Worm (Caenorhabditis elegans) whole organism, L2 larva: ENCODE results near the gene C23H4.6.

ENCODE experiments used
- R02D3.7 ChIP-seq: fragments of 150-350 bp; optimal IDR thresholded peaks from 2 replicates; lab custom pipeline; 2014; ENCODE audit warnings: missing biosample characterization, missing genetic modification characterization
- Y55F3AM.14 ChIP-seq: fragments of 200-800 bp; sonication (Bioruptor generic); optimal IDR thresholded peaks from 2 replicates; lab custom pipeline; 2018; ENCODE audit warnings: mild to moderate bottlenecking, missing genetic modification characterization, missing compliant biosample characterization
- aly-2 ChIP-seq: fragments of 150-350 bp; optimal IDR thresholded peaks from 2 replicates; lab custom pipeline; 2014; ENCODE audit warnings: missing biosample characterization, missing genetic modification characterization
- ama-1 ChIP-seq: fragments of 150-350 bp; optimal IDR thresholded peaks from 2 replicates; lab custom pipeline; 2018; ENCODE audit warnings: inconsistent platforms
- ceh-16 ChIP-seq: fragments of 150-350 bp; optimal IDR thresholded peaks from 2 replicates; lab custom pipeline; 2014; ENCODE audit warnings: missing biosample characterization, missing genetic modification characterization
- crh-2 ChIP-seq: sonication (generic microtip); optimal IDR thresholded peaks from 2 replicates; lab custom pipeline; 2017; ENCODE audit warnings: missing biosample characterization, missing genetic modification characterization
- dmd-4 ChIP-seq: sonication (generic microtip); optimal IDR thresholded peaks from 2 replicates; lab custom pipeline; 2017; ENCODE audit warnings: missing biosample characterization, missing genetic modification characterization
- egl-27 ChIP-seq: sonication (generic microtip); optimal IDR thresholded peaks from 3 replicates; lab custom pipeline; 2017; ENCODE audit warnings: missing biosample characterization, missing genetic modification reagents, missing genetic modification characterization
- elt-1 ChIP-seq: fragments of 150-350 bp; optimal IDR thresholded peaks from 2 replicates; lab custom pipeline; 2014; ENCODE audit warnings: missing biosample characterization, missing genetic modification characterization
- elt-3 ChIP-seq: sonication (generic microtip); optimal IDR thresholded peaks from 2 replicates; lab custom pipeline; 2017; ENCODE audit warnings: missing biosample characterization, missing genetic modification characterization
- fos-1 ChIP-seq: fragments of 150-350 bp; optimal IDR thresholded peaks from 2 replicates; lab custom pipeline; 2014; ENCODE audit warnings: missing biosample characterization, missing genetic modification characterization
- gmeb-1 ChIP-seq: fragments of 150-350 bp; optimal IDR thresholded peaks from 2 replicates; lab custom pipeline; 2014; ENCODE audit warnings: missing biosample characterization, missing genetic modification characterization
- lin-13 ChIP-seq: fragments of 150-350 bp; optimal IDR thresholded peaks from 2 replicates; lab custom pipeline; 2014; ENCODE audit warnings: missing biosample characterization, missing genetic modification reagents, missing genetic modification characterization
- lin-39 ChIP-seq: fragments of 150-350 bp; optimal IDR thresholded peaks from 2 replicates; lab custom pipeline; 2014; ENCODE audit warnings: missing biosample characterization, missing genetic modification reagents, missing genetic modification characterization
- lsy-2 ChIP-seq, 2 experiments: fragments of 150-350 bp in 1 of 2; sonication (generic microtip) in 1 of 2; optimal IDR thresholded peaks; 2 replicates each; lab custom pipeline; 2014 to 2017; ENCODE audit warnings: missing biosample characterization in 2 of 2, missing genetic modification characterization in 2 of 2
- mbf-1 ChIP-seq: sonication (generic microtip); optimal IDR thresholded peaks from 2 replicates; lab custom pipeline; 2017; ENCODE audit warnings: missing biosample characterization, missing genetic modification characterization
- nhr-11 ChIP-seq: fragments of 150-350 bp; optimal IDR thresholded peaks from 2 replicates; lab custom pipeline; 2014; ENCODE audit warnings: missing biosample characterization, missing genetic modification characterization
- nhr-12 ChIP-seq: fragments of 150-350 bp; optimal IDR thresholded peaks from 2 replicates; lab custom pipeline; 2014; ENCODE audit warnings: missing biosample characterization, missing genetic modification characterization
- nhr-129 ChIP-seq: fragments of 150-350 bp; optimal IDR thresholded peaks from 2 replicates; lab custom pipeline; 2014; ENCODE audit warnings: missing biosample characterization, missing genetic modification characterization
- nhr-237 ChIP-seq: fragments of 150-350 bp; optimal IDR thresholded peaks from 2 replicates; lab custom pipeline; 2014; ENCODE audit warnings: missing biosample characterization, missing genetic modification characterization
- nhr-25 ChIP-seq: fragments of 150-350 bp; sonication (generic microtip); optimal IDR thresholded peaks from 3 replicates; lab custom pipeline; 2014; ENCODE audit warnings: missing biosample characterization, missing genetic modification characterization
- nhr-6 ChIP-seq: fragments of 150-350 bp; optimal IDR thresholded peaks from 2 replicates; lab custom pipeline; 2014; ENCODE audit warnings: missing biosample characterization, missing genetic modification characterization
- nhr-77 ChIP-seq: fragments of 150-350 bp; optimal IDR thresholded peaks from 2 replicates; lab custom pipeline; 2014; ENCODE audit warnings: missing biosample characterization, missing genetic modification characterization
- peb-1 ChIP-seq: fragments of 150-350 bp; optimal IDR thresholded peaks from 2 replicates; lab custom pipeline; 2014; ENCODE audit warnings: missing biosample characterization, missing genetic modification characterization
- sem-4 ChIP-seq: fragments of 150-350 bp; optimal IDR thresholded peaks from 2 replicates; lab custom pipeline; 2014; ENCODE audit warnings: missing biosample characterization, missing genetic modification reagents, missing genetic modification characterization
- sma-3 ChIP-seq: sonication (generic microtip); optimal IDR thresholded peaks from 2 replicates; lab custom pipeline; 2016; ENCODE audit warnings: missing genetic modification reagents, missing genetic modification characterization, missing compliant biosample characterization
- sma-9 ChIP-seq, 2 experiments: fragments of 150-350 bp in 1 of 2; sonication (generic microtip) in 1 of 2; optimal IDR thresholded peaks; 2 replicates each; lab custom pipeline; 2014 to 2016; ENCODE audit warnings: missing genetic modification characterization in 2 of 2, mild to moderate bottlenecking in 1 of 2, missing biosample characterization in 1 of 2, missing compliant biosample characterization in 1 of 2, missing genetic modification reagents in 1 of 2, moderate library complexity in 1 of 2
- unc-55 ChIP-seq: fragments of 150-350 bp; sonication (generic microtip); optimal IDR thresholded peaks from 3 replicates; lab custom pipeline; 2014; ENCODE audit warnings: missing biosample characterization, missing genetic modification reagents, missing genetic modification characterization
- unc-62 ChIP-seq: fragments of 150-350 bp; optimal IDR thresholded peaks from 2 replicates; lab custom pipeline; 2014; ENCODE audit warnings: missing biosample characterization, missing genetic modification reagents, missing genetic modification characterization
- zag-1 ChIP-seq: fragments of 150-350 bp; optimal IDR thresholded peaks from 2 replicates; lab custom pipeline; 2014; ENCODE audit warnings: missing biosample characterization, missing genetic modification characterization
- ztf-11 ChIP-seq: sonication (generic microtip); optimal IDR thresholded peaks from 2 replicates; lab custom pipeline; 2017; ENCODE audit warnings: missing biosample characterization, missing genetic modification characterization

C23H4.6 gene

ce11 chrX:12235388-12235787, at the start of gene C23H4.6:
TSS of gene C23H4.6 (plus strand) at chrX:12235606.
- TF ChIP-seq nhr-77 (tag; lab: Kevin White, UChicago) (no peak), fos-1 (no peak), nhr-6 (tag; lab: Kevin White, UChicago) (no peak), lin-13 (GFP tag; lab: Kevin White, UChicago) (no peak), sma-3 (GFP tag; lab: Kevin White, UChicago) (no peak), Y55F3AM.14 (GFP tag; lab: Kevin White, UChicago) (no peak), unc-55 (GFP tag; lab: Kevin White, UChicago) (no peak), R02D3.7 (no peak), unc-62 (GFP tag; lab: Kevin White, UChicago) (no peak), elt-1 (no peak), lin-39 (tag; lab: Kevin White, UChicago) (no peak), crh-2 (no peak), gmeb-1 (no peak), nhr-237 (tag; lab: Kevin White, UChicago) (no peak), elt-3 (tag; lab: Kevin White, UChicago) (no peak), ceh-16 (tag; lab: Kevin White, UChicago) (no peak), nhr-12 (tag; lab: Kevin White, UChicago) (no peak)

ce11 chrX:12185847-12186559, 49.4 kb upstream of the C23H4.6 start:
- TF ChIP-seq nhr-11 (tag; lab: Kevin White, UChicago) (no peak), lsy-2 (tag; optimal IDR thresholded peaks at IDR 0.05; lab: Kevin White, UChicago) (peak in 1 of 2 experiments; percentile 15), egl-27 (tag; lab: Kevin White, UChicago) (no peak), sma-9 (GFP tag; optimal IDR thresholded peaks at IDR 0.05; lab: Kevin White, UChicago) (peak; percentile 61), sma-9 (tag; optimal IDR thresholded peaks at IDR 0.05; lab: Kevin White, UChicago) (no peak), sem-4 (tag; lab: Kevin White, UChicago) (no peak)

- TF ChIP-seq elt-3 (tag; lab: Kevin White, UChicago) = no peak
- no peak for TF ChIP-seq dmd-4 (tag; lab: Kevin White, UChicago)
- TF ChIP-seq aly-2 (tag; lab: Kevin White, UChicago) = no peak
- TF ChIP-seq zag-1 = no peak
- no peak for TF ChIP-seq sma-3 (GFP tag; lab: Kevin White, UChicago)
- no peak for TF ChIP-seq Y55F3AM.14 (GFP tag; lab: Kevin White, UChicago)
- TF ChIP-seq R02D3.7 = no peak
- TF ChIP-seq mbf-1 (tag; lab: Kevin White, UChicago) = no peak
Observed at ce11 chrX:12186592-12186991, 48.8 kb upstream of the C23H4.6 start.

- TF ChIP-seq ceh-16 (tag; lab: Kevin White, UChicago) = peak; percentile 4
- TF ChIP-seq sma-9 (GFP tag; optimal IDR thresholded peaks at IDR 0.05; lab: Kevin White, UChicago) = peak; percentile 60
- TF ChIP-seq sma-9 (tag; optimal IDR thresholded peaks at IDR 0.05; lab: Kevin White, UChicago) = no peak
- peak; percentile 13 for TF ChIP-seq nhr-25 (tag; lab: Kevin White, UChicago)
- TF ChIP-seq R02D3.7 = no peak
Observed at ce11 chrX:12188280-12189071, 46.9 kb upstream of the C23H4.6 start.

ce11 chrX:12197367-12197766, 38.0 kb upstream of the C23H4.6 start:
- TF ChIP-seq lsy-2 (tag; optimal IDR thresholded peaks at IDR 0.05; lab: Kevin White, UChicago) = no peak
- no peak for TF ChIP-seq gmeb-1
- TF ChIP-seq ama-1 (lab: Kevin White, UChicago) = no peak
- TF ChIP-seq ceh-16 (tag; lab: Kevin White, UChicago) = no peak
- TF ChIP-seq mbf-1 (tag; lab: Kevin White, UChicago) = no peak
- TF ChIP-seq ztf-11 (tag; lab: Kevin White, UChicago) = no peak
- no peak for TF ChIP-seq sma-3 (GFP tag; lab: Kevin White, UChicago)
- no peak for TF ChIP-seq nhr-129 (tag; lab: Kevin White, UChicago)
- no peak for TF ChIP-seq peb-1 (tag; lab: Kevin White, UChicago)
